Worm (Caenorhabditis elegans) whole organism, young adult: ENCODE data around the gene gmpr-1.

Experiments
- B0019.2 ChIP-seq: fragments of 200-800 bp; sonication (Bioruptor generic); conservative IDR thresholded peaks from 2 replicates; pipeline ENCODE4 v1.3.6; 2022; ENCODE audit warnings: missing genetic modification reagents, missing genetic modification characterization, missing compliant biosample characterization
- B0261.1 ChIP-seq: sonication (generic microtip); optimal IDR thresholded peaks from 2 replicates; lab custom pipeline; 2016; ENCODE audit warnings: mild to moderate bottlenecking, missing genetic modification characterization, moderate library complexity, missing compliant biosample characterization
- B0336.3 ChIP-seq: fragments of 200-800 bp; sonication (Bioruptor generic); IDR thresholded peaks from 2 replicates; pipeline ENCODE4 v1.3.6; 2022; ENCODE audit warnings: missing genetic modification characterization, missing compliant biosample characterization
- C17E4.6 ChIP-seq: fragments of 200-800 bp; sonication (Bioruptor generic); IDR thresholded peaks from 2 replicates; pipeline ENCODE4 v1.3.6; 2022; ENCODE audit warnings: missing genetic modification reagents, missing genetic modification characterization, missing compliant biosample characterization
- F23B12.7 ChIP-seq: sonication (generic microtip); optimal IDR thresholded peaks from 2 replicates; lab custom pipeline; 2017; ENCODE audit warnings: missing genetic modification characterization, mild to moderate bottlenecking, missing compliant biosample characterization, antibody characterized with exemption, moderate library complexity; ENCODE audit not compliant: insufficient read depth
- F49E8.2 ChIP-seq: sonication (generic microtip); optimal IDR thresholded peaks from 3 replicates; lab custom pipeline; 2017; ENCODE audit warnings: missing genetic modification characterization, mild to moderate bottlenecking, missing compliant biosample characterization, antibody characterized with exemption, moderate library complexity; ENCODE audit not compliant: insufficient read depth
- F55B11.4 ChIP-seq: sonication (generic microtip); optimal IDR thresholded peaks from 2 replicates; lab custom pipeline; 2016; ENCODE audit warnings: missing compliant biosample characterization, missing genetic modification characterization, borderline replicate concordance; ENCODE audit not compliant: insufficient read depth
- F57A8.1 ChIP-seq: fragments of 200-800 bp; sonication (Bioruptor generic); optimal IDR thresholded peaks from 2 replicates; lab custom pipeline; 2018; ENCODE audit warnings: mild to moderate bottlenecking, missing genetic modification characterization, moderate library complexity, missing compliant biosample characterization
- F57C9.4 ChIP-seq: sonication (generic microtip); optimal IDR thresholded peaks from 2 replicates; lab custom pipeline; 2017; ENCODE audit warnings: mild to moderate bottlenecking, missing genetic modification characterization, missing compliant biosample characterization
- K12H6.12 ChIP-seq: fragments of 200-800 bp; sonication (Bioruptor generic); optimal IDR thresholded peaks from 2 replicates; lab custom pipeline; 2018; ENCODE audit warnings: mild to moderate bottlenecking, missing genetic modification characterization, missing compliant biosample characterization
- Y53G8AR.9 ChIP-seq: fragments of 200-800 bp; sonication (Bioruptor generic); conservative IDR thresholded peaks from 2 replicates; pipeline ENCODE4 v1.3.6; 2022; ENCODE audit warnings: missing genetic modification reagents, missing genetic modification characterization, missing compliant biosample characterization
- Y79H2A.3 ChIP-seq: fragments of 200-800 bp; sonication (Bioruptor generic); conservative IDR thresholded peaks from 2 replicates; pipeline ENCODE4 v1.3.6; 2022; ENCODE audit warnings: missing genetic modification reagents, missing genetic modification characterization, missing compliant biosample characterization
- Y95B8A.8 ChIP-seq: fragments of 200-800 bp; sonication (Bioruptor generic); IDR thresholded peaks from 2 replicates; pipeline ENCODE4 v1.3.6; 2022; ENCODE audit warnings: missing genetic modification reagents, missing genetic modification characterization, missing compliant biosample characterization
- ama-1 ChIP-seq, 3 experiments: fragments of 150-350 bp in 1 of 3; sonication (generic microtip) in 2 of 3; optimal IDR thresholded peaks; 2 replicates each; lab custom pipeline; 2014 to 2018; ENCODE audit warnings: missing biosample characterization in 2 of 3, missing genetic modification characterization in 2 of 3, missing genetic modification reagents in 2 of 3
- atf-7 ChIP-seq: sonication (generic microtip); optimal IDR thresholded peaks from 2 replicates; lab custom pipeline; 2017; ENCODE audit warnings: mild to moderate bottlenecking, missing genetic modification characterization, missing compliant biosample characterization
- attf-6 ChIP-seq: fragments of 200-800 bp; sonication (Bioruptor generic); IDR thresholded peaks from 2 replicates; pipeline ENCODE4 v1.3.6; 2022; ENCODE audit warnings: missing genetic modification reagents, missing genetic modification characterization, missing compliant biosample characterization
- bed-1 ChIP-seq: fragments of 200-800 bp; sonication (Bioruptor generic); IDR thresholded peaks from 2 replicates; pipeline ENCODE4 v1.3.6; 2022; ENCODE audit warnings: missing genetic modification reagents, missing genetic modification characterization, missing compliant biosample characterization
- ccch-3 ChIP-seq: fragments of 200-800 bp; sonication (Bioruptor generic); optimal IDR thresholded peaks from 2 replicates; lab custom pipeline; 2018; ENCODE audit warnings: mild to moderate bottlenecking, missing genetic modification characterization, missing compliant biosample characterization
- ceh-58 ChIP-seq: fragments of 200-800 bp; sonication (Bioruptor generic); IDR thresholded peaks from 2 replicates; pipeline ENCODE4 v1.3.6; 2022; ENCODE audit warnings: missing genetic modification characterization, missing compliant biosample characterization
- ceh-79 ChIP-seq: sonication (generic microtip); optimal IDR thresholded peaks from 2 replicates; lab custom pipeline; 2017; ENCODE audit warnings: mild to moderate bottlenecking, missing genetic modification characterization, missing compliant biosample characterization
- ceh-91 ChIP-seq: fragments of 200-800 bp; sonication (Bioruptor generic); IDR thresholded peaks from 2 replicates; pipeline ENCODE4 v1.3.6; 2022; ENCODE audit warnings: missing genetic modification reagents, missing genetic modification characterization, missing compliant biosample characterization
- dpl-1 ChIP-seq: fragments of 150-350 bp; optimal IDR thresholded peaks from 2 replicates; lab custom pipeline; 2014; ENCODE audit warnings: missing biosample characterization, missing genetic modification reagents, missing genetic modification characterization
- efl-1 ChIP-seq: fragments of 150-350 bp; optimal IDR thresholded peaks from 2 replicates; lab custom pipeline; 2014; ENCODE audit warnings: missing biosample characterization, missing genetic modification reagents, missing genetic modification characterization
- him-1 ChIP-seq: sonication (generic microtip); optimal IDR thresholded peaks from 2 replicates; lab custom pipeline; 2016; ENCODE audit warnings: missing genotype, missing genetic modification reagents, missing genetic modification characterization, missing compliant biosample characterization
- hsf-1 ChIP-seq: fragments of 200-800 bp; sonication (Bioruptor generic); IDR thresholded peaks from 2 replicates; pipeline ENCODE4 v1.3.6; 2022; ENCODE audit warnings: missing genetic modification reagents, missing genetic modification characterization, missing compliant biosample characterization
- let-607 ChIP-seq, 2 experiments: fragments of 200-800 bp in 1 of 2; sonication (Bioruptor generic) in 1 of 2; sonication (generic microtip) in 1 of 2; optimal IDR thresholded peaks; 2 replicates each; lab custom pipeline; 2016 to 2018; ENCODE audit warnings: mild to moderate bottlenecking in 2 of 2, missing compliant biosample characterization in 2 of 2, missing genetic modification characterization in 2 of 2, moderate library complexity in 2 of 2, missing genotype in 1 of 2
- lin-35 ChIP-seq, 3 experiments: fragments of 150-350 bp in 2 of 3; sonication (generic microtip) in 1 of 3; optimal IDR thresholded peaks; 2 replicates each; lab custom pipeline; 2014 to 2018; ENCODE audit warnings: missing biosample characterization in 3 of 3, missing genetic modification characterization in 3 of 3, missing genetic modification reagents in 3 of 3
- lin-54 ChIP-seq: fragments of 200-800 bp; sonication (Bioruptor generic); optimal IDR thresholded peaks from 2 replicates; lab custom pipeline; 2018; ENCODE audit warnings: mild to moderate bottlenecking, missing genetic modification characterization, missing compliant biosample characterization
- madf-3 ChIP-seq: fragments of 200-800 bp; sonication (Bioruptor generic); IDR thresholded peaks from 2 replicates; pipeline ENCODE4 v1.3.6; 2022; ENCODE audit warnings: missing genetic modification reagents, missing genetic modification characterization, missing compliant biosample characterization
- madf-6 ChIP-seq: fragments of 200-800 bp; sonication (Bioruptor generic); IDR thresholded peaks from 2 replicates; pipeline ENCODE4 v1.3.6; 2022; ENCODE audit warnings: missing genetic modification reagents, missing genetic modification characterization, missing compliant biosample characterization
- madf-8 ChIP-seq: fragments of 200-800 bp; sonication (Bioruptor generic); conservative IDR thresholded peaks from 2 replicates; pipeline ENCODE4 v1.3.6; 2022; ENCODE audit warnings: missing genetic modification reagents, missing genetic modification characterization, missing compliant biosample characterization
- mxl-1 ChIP-seq: sonication (generic microtip); optimal IDR thresholded peaks from 2 replicates; lab custom pipeline; 2016; ENCODE audit warnings: missing genetic modification characterization, missing compliant biosample characterization
- nfya-1 ChIP-seq: sonication (generic microtip); optimal IDR thresholded peaks from 2 replicates; lab custom pipeline; 2017; ENCODE audit warnings: antibody characterized with exemption, missing compliant biosample characterization, missing genetic modification characterization, borderline replicate concordance; ENCODE audit not compliant: insufficient read depth
- pbrm-1 ChIP-seq: fragments of 200-800 bp; sonication (Bioruptor generic); IDR thresholded peaks from 2 replicates; pipeline ENCODE4 v1.3.6; 2022; ENCODE audit warnings: missing genetic modification reagents, missing genetic modification characterization, missing compliant biosample characterization
- rcor-1 ChIP-seq: fragments of 200-800 bp; sonication (Bioruptor generic); IDR thresholded peaks from 2 replicates; pipeline ENCODE4 v1.3.6; 2022; ENCODE audit warnings: missing genetic modification reagents, missing genetic modification characterization, missing compliant biosample characterization
- rec-8 ChIP-seq, 2 experiments: sonication (generic microtip); optimal IDR thresholded peaks; 2 replicates each; lab custom pipeline; 2016; ENCODE audit warnings: mild to moderate bottlenecking in 2 of 2, missing genetic modification characterization in 2 of 2, missing genetic modification reagents in 2 of 2, missing genotype in 2 of 2, missing biosample characterization in 1 of 2, missing compliant biosample characterization in 1 of 2, moderate library complexity in 1 of 2
- somi-1 ChIP-seq: fragments of 200-800 bp; sonication (Bioruptor generic); optimal IDR thresholded peaks from 2 replicates; lab custom pipeline; 2018; ENCODE audit warnings: mild to moderate bottlenecking, missing genetic modification characterization, missing compliant biosample characterization
- sptf-2 ChIP-seq: fragments of 200-800 bp; sonication (Bioruptor generic); optimal IDR thresholded peaks from 2 replicates; lab custom pipeline; 2018; ENCODE audit warnings: mild to moderate bottlenecking, missing genetic modification characterization, missing compliant biosample characterization
- unc-130 ChIP-seq: sonication (generic microtip); optimal IDR thresholded peaks from 2 replicates; lab custom pipeline; 2016; ENCODE audit warnings: missing genetic modification reagents, missing genetic modification characterization, missing compliant biosample characterization
- xnd-1 ChIP-seq: sonication (generic microtip); optimal IDR thresholded peaks from 2 replicates; lab custom pipeline; 2016; ENCODE audit warnings: missing genotype, missing genetic modification reagents, missing genetic modification characterization, missing compliant biosample characterization
- ztf-25 ChIP-seq: fragments of 200-800 bp; sonication (Bioruptor generic); IDR thresholded peaks from 2 replicates; pipeline ENCODE4 v1.3.6; 2022; ENCODE audit warnings: missing genetic modification reagents, missing genetic modification characterization, missing compliant biosample characterization
- ztf-26 ChIP-seq: sonication (generic microtip); optimal IDR thresholded peaks from 2 replicates; lab custom pipeline; 2017; ENCODE audit warnings: missing genetic modification characterization, missing compliant biosample characterization
- ztf-28 ChIP-seq: fragments of 200-800 bp; sonication (Bioruptor generic); IDR thresholded peaks from 2 replicates; pipeline ENCODE4 v1.3.6; 2022; ENCODE audit warnings: missing genetic modification reagents, missing genetic modification characterization, missing compliant biosample characterization

Gene gmpr-1

ce11 chrV:4375807-4376564, 4.8 kb upstream of the gmpr-1 start, which contains the start of gene F32D1.7 (continued):
- TF ChIP-seq B0261.1 (no peak), let-607 (tag; optimal IDR thresholded peaks at IDR 0.05; lab: Kevin White, UChicago) (no peak), lin-54 (GFP tag; lab: Kevin White, UChicago) (peak; percentile 91), rcor-1 (GFP tag; lab: Robert Waterston, UW) (peak; percentile 66), Y95B8A.8 (0 out of 2 replicates have a peak, but pooled peaks have one; percentile 49), F23B12.7 (tag; lab: Kevin White, UChicago) (no peak), mxl-1 (tag; lab: Kevin White, UChicago) (no peak), K12H6.12 (tag; lab: Kevin White, UChicago) (no peak), F57A8.1 (no peak), somi-1 (GFP tag; lab: Kevin White, UChicago) (no peak), unc-130 (GFP tag; lab: Kevin White, UChicago) (peak; percentile 38), ceh-91 (peak; percentile 91), ztf-25 (GFP tag; lab: Robert Waterston, UW) (no peak), dpl-1 (GFP tag; lab: Kevin White, UChicago) (peak; percentile 90), F49E8.2 (tag; lab: Kevin White, UChicago) (peak; percentile 62), F55B11.4 (tag; lab: Kevin White, UChicago) (no peak), ztf-26 (tag; lab: Kevin White, UChicago) (no peak), rec-8 (tag; optimal IDR thresholded peaks at IDR 0.05; lab: Kevin White, UChicago) (no peak), madf-8 (GFP tag; lab: Robert Waterston, UW) (peak; percentile 98), nfya-1 (tag; lab: Kevin White, UChicago) (no peak)

ce11 chrV:4374625-4375024, 3.4 kb upstream of the gmpr-1 start, which contains the start of gene neg-1:
Gene neg-1, minus strand, starts transcription at chrV:4374874.
- no peak for TF ChIP-seq him-1 (tag; lab: Kevin White, UChicago)
- no peak for TF ChIP-seq pbrm-1 (GFP tag; lab: Robert Waterston, UW)
- no peak for TF ChIP-seq dpl-1 (GFP tag; lab: Kevin White, UChicago)
- TF ChIP-seq bed-1 (GFP tag; lab: Robert Waterston, UW), result no peak
- no peak for TF ChIP-seq ama-1 (optimal IDR thresholded peaks at IDR 0.05; lab: Kevin White, UChicago)
- TF ChIP-seq ama-1 (GFP tag; optimal IDR thresholded peaks at IDR 0.05; lab: Kevin White, UChicago), result no peak
- no peak for TF ChIP-seq lin-35 (GFP tag; optimal IDR thresholded peaks at IDR 0.05; lab: Kevin White, UChicago)
- TF ChIP-seq ceh-79 (tag; lab: Kevin White, UChicago), result no peak
- TF ChIP-seq attf-6 (GFP tag; lab: Robert Waterston, UW), result 0 out of 2 replicates have a peak, but pooled peaks have one; percentile 21
- TF ChIP-seq ceh-58 (GFP tag; lab: Robert Waterston, UW), result no peak
- 0 out of 2 replicates have a peak, but pooled peaks have one; percentile 51 for TF ChIP-seq hsf-1
- TF ChIP-seq Y53G8AR.9 (GFP tag; lab: Robert Waterston, UW), result 0 out of 2 replicates have a peak, but pooled peaks have one; percentile 18
- no peak for TF ChIP-seq ccch-3 (GFP tag; lab: Kevin White, UChicago)
- no peak for TF ChIP-seq atf-7 (tag; lab: Kevin White, UChicago)
- TF ChIP-seq efl-1 (GFP tag; lab: Kevin White, UChicago), result peak; percentile 18
- TF ChIP-seq F57C9.4 (tag; lab: Kevin White, UChicago), result no peak
- no peak for TF ChIP-seq mxl-1 (tag; lab: Kevin White, UChicago)
- TF ChIP-seq C17E4.6 (GFP tag; lab: Robert Waterston, UW), result no peak
- TF ChIP-seq B0336.3 (GFP tag; lab: Robert Waterston, UW), result peak; percentile 17; the same call in 1 of the 2 replicates
- TF ChIP-seq B0019.2, result no peak
- peak; percentile 43 for TF ChIP-seq xnd-1 (tag; lab: Kevin White, UChicago)
- no peak for TF ChIP-seq sptf-2 (GFP tag; lab: Kevin White, UChicago)
- TF ChIP-seq madf-6, result peak; percentile 58
- TF ChIP-seq ztf-28 (GFP tag; lab: Robert Waterston, UW), result no peak
- TF ChIP-seq madf-3 (GFP tag; lab: Robert Waterston, UW), result peak; percentile 63; the same call in 1 of the 2 replicates
- peak; percentile 3 for TF ChIP-seq lin-54 (GFP tag; lab: Kevin White, UChicago)
- TF ChIP-seq Y79H2A.3 (GFP tag; lab: Robert Waterston, UW), result peak; percentile 28; the same call in 1 of the 2 replicates
